Worm (Caenorhabditis elegans) whole organism, L4 larva: ENCODE results near the gene ugt-6.

Experiments
- F26F4.8 ChIP-seq: fragments of 200-800 bp; sonication (Bioruptor generic); conservative IDR thresholded peaks from 2 replicates; pipeline ENCODE4 v1.3.6; 2022; ENCODE audit warnings: missing genetic modification characterization, missing compliant biosample characterization
- F37D6.2 ChIP-seq: sonication (generic microtip); optimal IDR thresholded peaks from 2 replicates; lab custom pipeline; 2016; ENCODE audit warnings: mild to moderate bottlenecking, missing genetic modification characterization, missing compliant biosample characterization
- F49E8.2 ChIP-seq: sonication (generic microtip); optimal IDR thresholded peaks from 2 replicates; lab custom pipeline; 2016; ENCODE audit warnings: missing compliant biosample characterization, mild to moderate bottlenecking, missing genetic modification characterization, borderline replicate concordance
- R02D3.7 ChIP-seq: fragments of 150-350 bp; sonication (generic microtip); optimal IDR thresholded peaks from 3 replicates; lab custom pipeline; 2014; ENCODE audit warnings: missing biosample characterization, missing genetic modification characterization
- T20F7.1 ChIP-seq: fragments of 200-800 bp; sonication (Bioruptor generic); optimal IDR thresholded peaks from 2 replicates; lab custom pipeline; 2018; ENCODE audit warnings: mild to moderate bottlenecking, missing genetic modification characterization, missing compliant biosample characterization
- T26A8.4 ChIP-seq: fragments of 200-800 bp; sonication (Bioruptor generic); IDR thresholded peaks from 2 replicates; pipeline ENCODE4 v1.3.6; 2022; ENCODE audit warnings: missing genetic modification characterization, missing compliant biosample characterization
- Y105C5A.15 ChIP-seq: fragments of 200-800 bp; sonication (Bioruptor generic); IDR thresholded peaks from 2 replicates; pipeline ENCODE4 v1.3.6; 2022; ENCODE audit warnings: missing genetic modification characterization, missing compliant biosample characterization
- Y75B8A.6 ChIP-seq: fragments of 200-800 bp; sonication (Bioruptor generic); IDR thresholded peaks from 2 replicates; pipeline ENCODE4 v1.3.6; 2022; ENCODE audit warnings: missing genetic modification reagents, missing genetic modification characterization, missing compliant biosample characterization
- ZK546.5 ChIP-seq, 2 experiments: sonication (generic microtip); optimal IDR thresholded peaks; 2 replicates each; lab custom pipeline; 2017; ENCODE audit warnings: missing biosample characterization in 2 of 2, missing genetic modification characterization in 2 of 2
- aha-1 ChIP-seq: fragments of 150-350 bp; peaks from one replicate; lab custom pipeline; 2014; ENCODE audit warnings: missing biosample characterization, missing genetic modification characterization
- arid-1 ChIP-seq: fragments of 200-800 bp; sonication (Bioruptor generic); conservative IDR thresholded peaks from 2 replicates; pipeline ENCODE4 v1.3.6; 2022; ENCODE audit warnings: missing genetic modification reagents, missing genetic modification characterization, missing compliant biosample characterization
- attf-4 ChIP-seq: sonication (generic microtip); optimal IDR thresholded peaks from 3 replicates; lab custom pipeline; 2017; ENCODE audit warnings: missing biosample characterization, missing genetic modification characterization
- ceh-28 ChIP-seq: fragments of 150-350 bp; optimal IDR thresholded peaks from 2 replicates; lab custom pipeline; 2014; ENCODE audit warnings: missing biosample characterization, missing genetic modification reagents, missing genetic modification characterization
- ceh-32 ChIP-seq: sonication (generic microtip); optimal IDR thresholded peaks from 2 replicates; lab custom pipeline; 2016; ENCODE audit warnings: mild to moderate bottlenecking, missing genetic modification characterization, missing compliant biosample characterization; ENCODE audit not compliant: poor library complexity
- ceh-44 ChIP-seq: fragments of 200-800 bp; sonication (Bioruptor generic); IDR thresholded peaks from 2 replicates; pipeline ENCODE4 v1.3.6; 2022; ENCODE audit warnings: missing genetic modification reagents, missing genetic modification characterization, missing compliant biosample characterization
- ces-1 ChIP-seq: fragments of 150-350 bp; sonication (generic microtip); optimal IDR thresholded peaks from 4 replicates; lab custom pipeline; 2014; ENCODE audit warnings: missing biosample characterization, missing genetic modification reagents, missing genetic modification characterization
- ctbp-1 ChIP-seq: fragments of 200-800 bp; sonication (Bioruptor generic); IDR thresholded peaks from 2 replicates; pipeline ENCODE4 v1.3.6; 2022; ENCODE audit warnings: missing genetic modification reagents, missing genetic modification characterization, missing compliant biosample characterization
- daf-12 ChIP-seq: fragments of 150-350 bp; optimal IDR thresholded peaks from 2 replicates; lab custom pipeline; 2014; ENCODE audit warnings: missing biosample characterization, missing genetic modification reagents, missing genetic modification characterization
- daf-16 ChIP-seq, 3 experiments: sonication (generic microtip); optimal IDR thresholded peaks; 2 replicates each; lab custom pipeline; 2016 to 2017; ENCODE audit warnings: missing genetic modification characterization in 3 of 3, missing genetic modification reagents in 3 of 3, mild to moderate bottlenecking in 2 of 3, missing compliant biosample characterization in 2 of 3, missing biosample characterization in 1 of 3, moderate library complexity in 1 of 3
- dmd-6 ChIP-seq: fragments of 200-800 bp; sonication (Bioruptor generic); IDR thresholded peaks from 2 replicates; pipeline ENCODE4 v1.3.6; 2022; ENCODE audit warnings: missing genetic modification reagents, missing genetic modification characterization, missing compliant biosample characterization
- dpl-1 ChIP-seq: fragments of 150-350 bp; optimal IDR thresholded peaks from 2 replicates; lab custom pipeline; 2014; ENCODE audit warnings: missing biosample characterization, missing genetic modification reagents, missing genetic modification characterization
- fkh-10 ChIP-seq: fragments of 150-350 bp; optimal IDR thresholded peaks from 2 replicates; lab custom pipeline; 2014; ENCODE audit warnings: missing biosample characterization, missing genetic modification reagents, missing genetic modification characterization
- hlh-11 ChIP-seq: fragments of 200-800 bp; sonication (Bioruptor generic); optimal IDR thresholded peaks from 2 replicates; lab custom pipeline; 2018; ENCODE audit warnings: mild to moderate bottlenecking, missing genetic modification characterization, missing compliant biosample characterization
- hlh-30 ChIP-seq: sonication (generic microtip); optimal IDR thresholded peaks from 2 replicates; lab custom pipeline; 2017; ENCODE audit warnings: antibody characterized with exemption, mild to moderate bottlenecking, missing genetic modification characterization, missing compliant biosample characterization; ENCODE audit not compliant: insufficient read depth
- hmg-1.1 ChIP-seq: fragments of 200-800 bp; sonication (Bioruptor generic); IDR thresholded peaks from 2 replicates; pipeline ENCODE4 v1.3.6; 2022; ENCODE audit warnings: missing genetic modification reagents, missing genetic modification characterization, missing compliant biosample characterization
- lim-7 ChIP-seq: fragments of 200-800 bp; sonication (Bioruptor generic); IDR thresholded peaks from 2 replicates; pipeline ENCODE4 v1.3.6; 2022; ENCODE audit warnings: missing genetic modification characterization, missing compliant biosample characterization
- lin-1 ChIP-seq: fragments of 200-800 bp; sonication (Bioruptor generic); IDR thresholded peaks from 2 replicates; pipeline ENCODE4 v1.3.6; 2022; ENCODE audit warnings: missing genetic modification reagents, missing genetic modification characterization, missing compliant biosample characterization
- lin-13 ChIP-seq: fragments of 150-350 bp; optimal IDR thresholded peaks from 2 replicates; lab custom pipeline; 2014; ENCODE audit warnings: missing biosample characterization, missing genetic modification reagents, missing genetic modification characterization
- lin-29 ChIP-seq: fragments of 200-800 bp; sonication (Bioruptor generic); IDR thresholded peaks from 2 replicates; pipeline ENCODE4 v1.3.6; 2022; ENCODE audit warnings: missing genetic modification reagents, missing genetic modification characterization, missing compliant biosample characterization
- lsy-2 ChIP-seq, 2 experiments: fragments of 150-350 bp in 1 of 2; sonication (generic microtip) in 1 of 2; optimal IDR thresholded peaks; 2 replicates each; lab custom pipeline; 2014 to 2017; ENCODE audit warnings: missing biosample characterization in 2 of 2, missing genetic modification characterization in 2 of 2
- nhr-102 ChIP-seq: sonication (generic microtip); optimal IDR thresholded peaks from 2 replicates; lab custom pipeline; 2016; ENCODE audit warnings: mild to moderate bottlenecking, missing genetic modification characterization, moderate library complexity, missing compliant biosample characterization
- nhr-111 ChIP-seq: fragments of 200-800 bp; sonication (Bioruptor generic); optimal IDR thresholded peaks from 2 replicates; lab custom pipeline; 2018; ENCODE audit warnings: mild to moderate bottlenecking, missing genetic modification characterization, missing compliant biosample characterization
- nhr-25 ChIP-seq: sonication (generic microtip); optimal IDR thresholded peaks from 2 replicates; lab custom pipeline; 2017; ENCODE audit warnings: missing genetic modification characterization, mild to moderate bottlenecking, missing compliant biosample characterization, antibody characterized with exemption, moderate library complexity, borderline replicate concordance; ENCODE audit not compliant: insufficient read depth
- nhr-42 ChIP-seq: fragments of 200-800 bp; sonication (Bioruptor generic); IDR thresholded peaks from 2 replicates; pipeline ENCODE4 v1.3.6; 2022; ENCODE audit warnings: missing genetic modification characterization, missing compliant biosample characterization
- nhr-76 ChIP-seq: fragments of 150-350 bp; optimal IDR thresholded peaks from 2 replicates; lab custom pipeline; 2014; ENCODE audit warnings: missing biosample characterization, missing genetic modification characterization
- php-3 ChIP-seq: fragments of 200-800 bp; sonication (Bioruptor generic); IDR thresholded peaks from 2 replicates; pipeline ENCODE4 v1.3.6; 2022; ENCODE audit warnings: missing genetic modification reagents, missing genetic modification characterization, missing compliant biosample characterization
- rbr-2 ChIP-seq: sonication (generic microtip); optimal IDR thresholded peaks from 2 replicates; lab custom pipeline; 2016; ENCODE audit warnings: missing genotype, missing genetic modification characterization, missing compliant biosample characterization
- snpc-1.2 ChIP-seq: fragments of 200-800 bp; sonication (Bioruptor generic); IDR thresholded peaks from 2 replicates; pipeline ENCODE4 v1.3.6; 2022; ENCODE audit warnings: missing genetic modification reagents, missing genetic modification characterization, missing compliant biosample characterization
- spr-1 ChIP-seq: sonication (generic microtip); optimal IDR thresholded peaks from 2 replicates; lab custom pipeline; 2016; ENCODE audit warnings: mild to moderate bottlenecking, missing genetic modification characterization, missing compliant biosample characterization
- spr-3 ChIP-seq: fragments of 200-800 bp; sonication (Bioruptor generic); optimal IDR thresholded peaks from 2 replicates; lab custom pipeline; 2018; ENCODE audit warnings: mild to moderate bottlenecking, missing genetic modification characterization, missing compliant biosample characterization
- unc-62 ChIP-seq, 3 experiments: fragments of 150-350 bp in 1 of 3; sonication (generic microtip); optimal IDR thresholded peaks in 2 of 3; peaks in 1 of 3; 1 replicate in 1 of 3; 2 replicates in 2 of 3; lab custom pipeline; 2014 to 2017; ENCODE audit warnings: missing biosample characterization in 3 of 3, missing genetic modification characterization in 3 of 3, missing genetic modification reagents in 3 of 3, missing genotype in 1 of 3
- zip-2 ChIP-seq: fragments of 150-350 bp; optimal IDR thresholded peaks from 2 replicates; lab custom pipeline; 2014; ENCODE audit warnings: missing biosample characterization, missing genetic modification characterization
- ztf-11 ChIP-seq: fragments of 150-350 bp; optimal IDR thresholded peaks from 2 replicates; lab custom pipeline; 2014; ENCODE audit warnings: missing biosample characterization, missing genetic modification characterization

The ugt-6 gene

DNA sequence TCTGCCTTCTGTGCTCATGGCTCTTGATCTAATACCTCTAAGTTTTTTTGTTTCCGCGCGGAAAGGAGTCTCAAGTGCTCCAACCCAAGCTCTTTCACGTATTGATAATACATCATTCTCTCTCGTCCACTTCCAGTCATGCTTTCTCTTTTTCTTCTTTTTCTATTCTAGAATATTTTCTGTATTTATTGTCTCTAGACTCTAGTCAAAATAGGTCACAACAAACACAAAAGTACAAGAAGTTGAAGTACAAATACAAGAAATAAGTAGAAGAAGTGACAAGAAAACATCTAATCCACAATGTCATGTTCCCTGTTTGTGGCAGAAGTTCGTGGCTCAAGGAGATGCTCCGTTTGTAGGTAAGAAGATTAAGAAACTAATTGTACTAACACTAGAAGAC is 24.8 kb downstream of the ugt-6 start, which contains the start of gene ZC455.1:
Gene ZC455.1 (plus strand): TSS at position 301 of the 400 bp plus-strand sequence.
- no peak for TF ChIP-seq F37D6.2
- TF ChIP-seq aha-1 (tag; lab: Kevin White, UChicago), result no peak
- no peak for TF ChIP-seq spr-1 (tag; lab: Kevin White, UChicago)
- no peak for TF ChIP-seq ces-1 (GFP tag; lab: Kevin White, UChicago)
- TF ChIP-seq zip-2, result no peak
- TF ChIP-seq dmd-6 (GFP tag; lab: Robert Waterston, UW), result no peak
- no peak for TF ChIP-seq lim-7 (GFP tag; lab: Robert Waterston, UW)
- TF ChIP-seq hlh-30 (tag; lab: Kevin White, UChicago), result no peak
- no peak for TF ChIP-seq T20F7.1
- no peak for TF ChIP-seq rbr-2
- no peak for TF ChIP-seq nhr-25 (tag; lab: Kevin White, UChicago)
- TF ChIP-seq nhr-111, result no peak
- no peak for TF ChIP-seq nhr-102 (tag; lab: Kevin White, UChicago)
- TF ChIP-seq ztf-11 (tag; lab: Kevin White, UChicago), result no peak
- TF ChIP-seq lin-13 (GFP tag; lab: Kevin White, UChicago), result no peak
- no peak for TF ChIP-seq ZK546.5 (tag; optimal IDR thresholded peaks at IDR 0.05; lab: Kevin White, UChicago)
- no peak for TF ChIP-seq lin-29
- no peak for TF ChIP-seq ceh-32
- TF ChIP-seq fkh-10 (GFP tag; lab: Kevin White, UChicago), result no peak
- no peak for TF ChIP-seq ceh-44 (GFP tag; lab: Robert Waterston, UW)
- TF ChIP-seq, all 104 proteins: peak for 0

DNA sequence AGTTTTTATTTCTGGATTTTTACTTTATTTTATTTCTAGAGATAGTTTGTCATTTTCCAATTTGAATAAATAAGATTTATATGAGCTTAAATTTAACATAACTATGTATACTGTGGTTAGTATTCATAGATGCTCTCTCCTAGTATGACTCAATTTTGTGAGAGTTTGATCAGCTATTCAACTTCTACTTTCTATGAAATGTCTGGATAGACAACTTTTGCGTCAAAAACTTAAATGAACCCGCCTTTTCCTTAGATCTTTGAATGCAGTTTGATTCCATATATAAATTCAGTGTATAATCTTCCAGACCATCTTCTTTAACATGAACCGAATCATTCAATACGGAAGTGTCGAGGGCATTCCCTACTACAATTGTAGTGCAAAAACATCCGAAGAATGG is 29.1 kb downstream of the ugt-6 start, which contains the start of gene srt-43:
Gene srt-43 (plus strand): TSS at position 301 of the 400 bp plus-strand sequence.
- TF ChIP-seq nhr-76, result no peak
- TF ChIP-seq unc-62 (GFP tag; optimal IDR thresholded peaks at IDR 0.05 in 1 of 2; lab: Kevin White, UChicago), result peak in 1 of 2 experiments; percentile 47
- TF ChIP-seq unc-62 (tag; optimal IDR thresholded peaks at IDR 0.05; lab: Kevin White, UChicago), result no peak

DNA sequence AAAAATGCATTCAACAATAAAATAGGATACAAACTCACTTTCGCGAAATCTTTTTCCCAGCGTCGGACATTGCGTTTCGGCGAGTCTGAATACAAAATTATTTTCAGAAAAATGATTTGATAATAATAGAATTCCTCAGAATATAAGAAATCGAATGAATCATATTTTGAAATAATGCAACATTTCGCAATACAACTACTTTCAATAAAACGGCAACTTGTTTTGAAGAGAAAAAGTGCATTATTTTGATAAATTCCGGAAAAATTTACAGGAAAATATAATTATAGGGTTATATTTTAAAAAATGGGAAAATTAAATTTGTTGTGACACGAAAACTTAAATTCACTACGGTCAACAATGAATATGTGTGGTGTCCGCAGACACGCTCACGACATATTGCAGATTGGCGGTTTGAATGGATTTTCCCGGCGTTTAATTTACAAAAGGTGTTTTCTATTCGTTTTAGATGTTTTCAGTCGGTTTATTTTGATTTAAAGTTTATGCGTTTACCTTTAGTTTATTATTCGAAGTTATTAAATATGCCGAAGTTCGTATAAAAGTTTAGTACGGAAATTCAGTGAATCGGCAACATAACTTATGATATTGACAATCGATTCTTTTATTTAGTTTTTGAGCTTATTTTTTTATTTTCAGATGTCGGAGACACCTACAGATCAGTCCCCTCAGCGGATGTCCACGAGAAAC is 34.6 kb downstream of the ugt-6 start, which contains the start of the genes abcf-1 and scc-3:
Gene abcf-1 (minus strand): TSS at position 85 of the 705 bp plus-strand sequence.
Gene scc-3 (plus strand): TSS at position 655 of the 705 bp plus-strand sequence.
- no peak for TF ChIP-seq daf-16 (GFP tag; optimal IDR thresholded peaks at IDR 0.05; lab: Kevin White, UChicago)
- peak; percentile 60 for TF ChIP-seq daf-16 (tag; optimal IDR thresholded peaks at IDR 0.05; lab: Kevin White, UChicago)
- TF ChIP-seq hlh-11, result no peak
- TF ChIP-seq ceh-32, result no peak
- TF ChIP-seq ceh-28 (tag; lab: Kevin White, UChicago), result no peak
- no peak for TF ChIP-seq Y75B8A.6
- TF ChIP-seq attf-4 (tag; lab: Kevin White, UChicago), result no peak
- peak in 1 of 2 experiments; percentile 96 for TF ChIP-seq lsy-2 (tag; optimal IDR thresholded peaks at IDR 0.05; lab: Kevin White, UChicago)
- no peak for TF ChIP-seq aha-1 (tag; lab: Kevin White, UChicago)
- peak; percentile 27 for TF ChIP-seq T20F7.1
- TF ChIP-seq hlh-30 (tag; lab: Kevin White, UChicago), result peak; percentile 23
- no peak for TF ChIP-seq hmg-1.1 (GFP tag; lab: Robert Waterston, UW)
- no peak for TF ChIP-seq F26F4.8 (GFP tag; lab: Robert Waterston, UW)
- no peak for TF ChIP-seq snpc-1.2 (GFP tag; lab: Robert Waterston, UW)
- TF ChIP-seq Y105C5A.15 (GFP tag; lab: Robert Waterston, UW), result no peak
- no peak for TF ChIP-seq nhr-42 (GFP tag; lab: Robert Waterston, UW)
- no peak for TF ChIP-seq ctbp-1 (GFP tag; lab: Robert Waterston, UW)
- TF ChIP-seq T26A8.4 (GFP tag; lab: Robert Waterston, UW), result no peak
- TF ChIP-seq fkh-10 (GFP tag; lab: Kevin White, UChicago), result no peak
- TF ChIP-seq spr-3 (GFP tag; lab: Kevin White, UChicago), result no peak
- no peak for TF ChIP-seq php-3 (GFP tag; lab: Robert Waterston, UW)
- peak; percentile 32 for TF ChIP-seq dpl-1 (GFP tag; lab: Kevin White, UChicago)
- no peak for TF ChIP-seq R02D3.7
- TF ChIP-seq lin-1 (GFP tag; lab: Robert Waterston, UW), result no peak
- TF ChIP-seq rbr-2, result no peak
- no peak for TF ChIP-seq F49E8.2 (tag; lab: Kevin White, UChicago)
- TF ChIP-seq zip-2, result peak; percentile 84
- no peak for TF ChIP-seq daf-12
- no peak for TF ChIP-seq nhr-25 (tag; lab: Kevin White, UChicago)
- no peak for TF ChIP-seq dmd-6 (GFP tag; lab: Robert Waterston, UW)
- TF ChIP-seq arid-1 (GFP tag; lab: Robert Waterston, UW), result no peak
- TF ChIP-seq, all 104 proteins: peak for 6
